Worm (Caenorhabditis elegans) whole organism, L4 larva: ENCODE data around the gene Y27F2A.11.
A peak's percentile ranks its signal among the peaks of the same experiment; 100 is the strongest.

ENCODE experiments used
- ama-1 ChIP-seq: fragments of 150-350 bp; optimal IDR thresholded peaks from 2 replicates; lab custom pipeline; 2014; ENCODE audit warnings: inconsistent platforms, mixed read lengths
- ceh-44 ChIP-seq: fragments of 200-800 bp; sonication (Bioruptor generic); IDR thresholded peaks from 2 replicates; pipeline ENCODE4 v1.3.6; 2022; ENCODE audit warnings: missing genetic modification reagents, missing genetic modification characterization, missing compliant biosample characterization
- duxl-1 ChIP-seq: sonication (generic microtip); optimal IDR thresholded peaks from 2 replicates; lab custom pipeline; 2016; ENCODE audit warnings: mild to moderate bottlenecking, missing genetic modification characterization, moderate library complexity, missing compliant biosample characterization; ENCODE audit not compliant: poor library complexity
- hmg-1.1 ChIP-seq: fragments of 200-800 bp; sonication (Bioruptor generic); IDR thresholded peaks from 2 replicates; pipeline ENCODE4 v1.3.6; 2022; ENCODE audit warnings: missing genetic modification reagents, missing genetic modification characterization, missing compliant biosample characterization
- lin-39 ChIP-seq: fragments of 150-350 bp; optimal IDR thresholded peaks from 2 replicates; lab custom pipeline; 2014; ENCODE audit warnings: missing biosample characterization, missing genetic modification reagents, missing genetic modification characterization
- mep-1 ChIP-seq: fragments of 150-350 bp; sonication (generic microtip); optimal IDR thresholded peaks from 3 replicates; lab custom pipeline; 2014; ENCODE audit warnings: missing biosample characterization, missing genetic modification characterization
- nhr-10 ChIP-seq: fragments of 150-350 bp; optimal IDR thresholded peaks from 2 replicates; lab custom pipeline; 2014; ENCODE audit warnings: missing biosample characterization, missing genetic modification characterization
- nhr-25 ChIP-seq: sonication (generic microtip); optimal IDR thresholded peaks from 2 replicates; lab custom pipeline; 2017; ENCODE audit warnings: missing genetic modification characterization, mild to moderate bottlenecking, missing compliant biosample characterization, antibody characterized with exemption, moderate library complexity, borderline replicate concordance; ENCODE audit not compliant: insufficient read depth
- nhr-28 ChIP-seq: fragments of 150-350 bp; optimal IDR thresholded peaks from 2 replicates; lab custom pipeline; 2014; ENCODE audit warnings: missing biosample characterization, missing genetic modification characterization
- nhr-76 ChIP-seq: fragments of 150-350 bp; optimal IDR thresholded peaks from 2 replicates; lab custom pipeline; 2014; ENCODE audit warnings: missing biosample characterization, missing genetic modification characterization
- pqm-1 ChIP-seq: sonication (generic microtip); optimal IDR thresholded peaks from 2 replicates; lab custom pipeline; 2017; ENCODE audit warnings: missing biosample characterization, missing genetic modification characterization
- skn-1 ChIP-seq: fragments of 150-350 bp; optimal IDR thresholded peaks from 2 replicates; lab custom pipeline; 2014; ENCODE audit warnings: missing biosample characterization, missing genetic modification characterization
- unc-39 ChIP-seq: sonication (generic microtip); optimal IDR thresholded peaks from 2 replicates; lab custom pipeline; 2017; ENCODE audit warnings: missing biosample characterization, missing genetic modification characterization
- unc-62 ChIP-seq, 3 experiments: fragments of 150-350 bp in 1 of 3; sonication (generic microtip); optimal IDR thresholded peaks in 2 of 3; peaks in 1 of 3; 1 replicate in 1 of 3; 2 replicates in 2 of 3; lab custom pipeline; 2014 to 2017; ENCODE audit warnings: missing biosample characterization in 3 of 3, missing genetic modification characterization in 3 of 3, missing genetic modification reagents in 3 of 3, missing genotype in 1 of 3

DNA sequence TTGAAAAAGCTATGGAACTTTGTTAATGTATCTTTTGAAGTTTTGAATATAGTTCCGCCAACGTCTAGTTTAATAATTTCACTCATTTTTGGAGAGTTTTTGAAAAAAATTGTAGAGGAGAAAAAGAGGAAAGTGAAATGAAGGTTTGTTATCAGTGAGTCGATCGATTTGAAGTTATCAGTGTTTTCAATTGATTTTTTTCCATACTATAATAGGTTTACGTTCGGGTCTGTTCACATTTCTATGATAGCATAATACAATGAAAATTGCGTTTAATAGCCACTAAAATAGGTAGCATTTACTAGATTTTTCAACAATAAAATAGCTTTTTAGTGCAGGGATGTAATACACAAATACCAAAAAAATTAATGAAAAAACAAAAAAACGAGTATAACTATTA lies 36.1 kb downstream of the Y27F2A.11 start, which contains the start of gene ZC239.16:
- TF ChIP-seq nhr-10, result no peak
- no peak for TF ChIP-seq mep-1
- no peak for TF ChIP-seq ceh-44 (GFP tag; lab: Robert Waterston, UW)
- no peak for TF ChIP-seq duxl-1
- no peak for TF ChIP-seq hmg-1.1 (GFP tag; lab: Robert Waterston, UW)
- TF ChIP-seq ama-1, result no peak
- TF ChIP-seq nhr-25, result no peak
- TF ChIP-seq skn-1, result no peak
- peak; percentile 50 for TF ChIP-seq nhr-28
- no peak for TF ChIP-seq unc-62 (GFP tag; optimal IDR thresholded peaks at IDR 0.05 in 1 of 2; lab: Kevin White, UChicago)
- no peak for TF ChIP-seq unc-62 (tag; optimal IDR thresholded peaks at IDR 0.05; lab: Kevin White, UChicago)
- TF ChIP-seq nhr-76 (tag; lab: Kevin White, UChicago), result no peak
- no peak for TF ChIP-seq lin-39 (tag; lab: Kevin White, UChicago)
- peak; percentile 38 for TF ChIP-seq pqm-1 (tag; lab: Kevin White, UChicago)
- no peak for TF ChIP-seq unc-39 (tag; lab: Kevin White, UChicago)
